Fruit fly (Drosophila melanogaster) whole organism, embryonic: ENCODE measurements around the gene Seipin.
A peak's percentile ranks its signal among the peaks of the same experiment; 100 is the strongest.

ENCODE experiments used
- Adf1 ChIP-seq: fragments of 200-800 bp; sonication (Bioruptor generic); IDR thresholded peaks from 2 replicates; pipeline ENCODE4 v1.3.6; 2022; ENCODE audit warnings: missing biosample characterization, missing genetic modification characterization
- Bgb ChIP-seq: fragments of 200-800 bp; sonication (Bioruptor generic); IDR thresholded peaks from 2 replicates; pipeline ENCODE4 v1.3.6; 2022; ENCODE audit warnings: missing biosample characterization, missing genetic modification characterization; ENCODE audit not compliant: partially characterized antibody
- CG10431 ChIP-seq: fragments of 200-800 bp; sonication (Bioruptor generic); optimal IDR thresholded peaks from 3 replicates; lab custom pipeline; 2018; ENCODE audit warnings: missing biosample characterization, mild to moderate bottlenecking, missing genetic modification characterization
- CG10654 ChIP-seq: fragments of 200-800 bp; sonication (Bioruptor generic); optimal IDR thresholded peaks from 2 replicates; lab custom pipeline; 2016; ENCODE audit warnings: missing biosample characterization, missing genetic modification characterization
- CG11093 ChIP-seq: fragments of 200-800 bp; sonication (Bioruptor generic); IDR thresholded peaks from 3 replicates; pipeline ENCODE4 v1.3.6; 2022; ENCODE audit warnings: missing biosample characterization, missing genetic modification characterization
- CG11504 ChIP-seq: fragments of 200-800 bp; sonication (Bioruptor generic); optimal IDR thresholded peaks from 3 replicates; lab custom pipeline; 2019; ENCODE audit warnings: missing biosample characterization, mild to moderate bottlenecking, missing genetic modification characterization, moderate library complexity
- CG12219 ChIP-seq: fragments of 200-800 bp; sonication (Bioruptor generic); optimal IDR thresholded peaks from 3 replicates; lab custom pipeline; 2018; ENCODE audit warnings: missing biosample characterization, mild to moderate bottlenecking, missing genetic modification characterization
- CG13296 ChIP-seq: fragments of 200-800 bp; sonication (Bioruptor generic); optimal IDR thresholded peaks from 3 replicates; lab custom pipeline; 2018; ENCODE audit warnings: missing biosample characterization, mild to moderate bottlenecking, missing genetic modification characterization
- CG16863 ChIP-seq: fragments of 200-800 bp; sonication (Bioruptor generic); optimal IDR thresholded peaks from 3 replicates; lab custom pipeline; 2016; ENCODE audit warnings: missing biosample characterization, missing genetic modification characterization
- CG2116 ChIP-seq: fragments of 200-800 bp; sonication (Bioruptor generic); optimal IDR thresholded peaks from 3 replicates; lab custom pipeline; 2018; ENCODE audit warnings: missing biosample characterization, mild to moderate bottlenecking, missing genetic modification characterization
- CG2120 ChIP-seq: fragments of 200-800 bp; sonication (Bioruptor generic); optimal IDR thresholded peaks from 3 replicates; lab custom pipeline; 2016; ENCODE audit warnings: missing biosample characterization, missing genetic modification characterization
- CG3995 ChIP-seq: fragments of 200-800 bp; sonication (Bioruptor generic); optimal IDR thresholded peaks from 3 replicates; lab custom pipeline; 2016; ENCODE audit warnings: missing biosample characterization, missing genetic modification characterization
- CG6791 ChIP-seq: fragments of 200-800 bp; sonication (Bioruptor generic); IDR thresholded peaks from 3 replicates; pipeline ENCODE4 v1.3.6; 2022; ENCODE audit warnings: missing biosample characterization, missing genetic modification characterization; ENCODE audit not compliant: partially characterized antibody
- CG7839 ChIP-seq: fragments of 200-800 bp; sonication (Bioruptor generic); optimal IDR thresholded peaks from 3 replicates; lab custom pipeline; 2018; ENCODE audit warnings: missing biosample characterization, mild to moderate bottlenecking, missing genetic modification characterization, moderate library complexity
- CG8089 ChIP-seq: fragments of 200-800 bp; sonication (Bioruptor generic); optimal IDR thresholded peaks from 3 replicates; lab custom pipeline; 2016; ENCODE audit warnings: missing biosample characterization, missing genetic modification characterization
- CG8765 ChIP-seq: fragments of 200-800 bp; sonication (Bioruptor generic); IDR thresholded peaks from 2 replicates; pipeline ENCODE4 v1.3.6; 2022; ENCODE audit warnings: missing biosample characterization, missing genetic modification characterization
- CG8944 ChIP-seq: fragments of 200-800 bp; sonication (Bioruptor generic); optimal IDR thresholded peaks from 3 replicates; lab custom pipeline; 2016; ENCODE audit warnings: missing biosample characterization, missing genetic modification characterization
- Dip3 ChIP-seq: fragments of 200-800 bp; sonication (Bioruptor generic); optimal IDR thresholded peaks from 3 replicates; lab custom pipeline; 2016; ENCODE audit warnings: missing biosample characterization, missing genetic modification characterization
- Doc3 ChIP-seq: fragments of 200-800 bp; sonication (Bioruptor generic); IDR thresholded peaks from 3 replicates; pipeline ENCODE4 v1.3.6; 2022; ENCODE audit warnings: missing biosample characterization, missing genetic modification characterization; ENCODE audit not compliant: partially characterized antibody
- E2f2 ChIP-seq: fragments of 200-800 bp; sonication (Bioruptor generic); IDR thresholded peaks from 2 replicates; pipeline ENCODE4 v1.3.6; 2022; ENCODE audit warnings: missing biosample characterization, missing genetic modification characterization
- Fer3 ChIP-seq: fragments of 200-800 bp; sonication (Bioruptor generic); optimal IDR thresholded peaks from 2 replicates; lab custom pipeline; 2018; ENCODE audit warnings: missing biosample characterization, mild to moderate bottlenecking, missing genetic modification characterization, moderate library complexity
- HmgD ChIP-seq: fragments of 200-800 bp; sonication (Bioruptor generic); optimal IDR thresholded peaks from 3 replicates; lab custom pipeline; 2016; ENCODE audit warnings: missing biosample characterization, missing genetic modification characterization
- Hr78 ChIP-seq, 2 experiments: fragments of 200-800 bp in 1 of 2; fragments of >200 bp in 1 of 2; sonication (Bioruptor generic) in 1 of 2; optimal IDR thresholded peaks; 2 replicates each; lab custom pipeline; 2017 to 2019; ENCODE audit warnings: missing biosample characterization in 2 of 2, missing genetic modification characterization in 2 of 2, mild to moderate bottlenecking in 1 of 2, moderate library complexity in 1 of 2
- Med ChIP-seq: fragments of 200-800 bp; sonication (Bioruptor generic); peaks from one replicate; lab custom pipeline; 2016; ENCODE audit warnings: missing biosample characterization, missing genetic modification characterization, mild to moderate bottlenecking, inconsistent platforms, moderate library complexity
- Mrtf ChIP-seq: fragments of 200-800 bp; sonication (Bioruptor generic); IDR thresholded peaks from 3 replicates; pipeline ENCODE4 v1.3.6; 2022; ENCODE audit warnings: missing biosample characterization, missing genetic modification characterization
- Myb ChIP-seq: fragments of 200-800 bp; sonication (Bioruptor generic); optimal IDR thresholded peaks from 2 replicates; lab custom pipeline; 2016; ENCODE audit warnings: missing biosample characterization, missing genetic modification characterization
- NfI ChIP-seq: fragments of 200-800 bp; sonication (Bioruptor generic); optimal IDR thresholded peaks from 3 replicates; lab custom pipeline; 2018; ENCODE audit warnings: missing biosample characterization, mild to moderate bottlenecking, missing genetic modification characterization, moderate library complexity
- Optix ChIP-seq: fragments of 200-800 bp; sonication (Bioruptor generic); IDR thresholded peaks from 3 replicates; pipeline ENCODE4 v1.3.6; 2022; ENCODE audit warnings: missing biosample characterization, missing genetic modification characterization
- Scr ChIP-seq: fragments of 200-800 bp; sonication (Bioruptor generic); IDR thresholded peaks from 2 replicates; pipeline ENCODE4 v1.3.6; 2022; ENCODE audit warnings: missing biosample characterization, missing genetic modification characterization; ENCODE audit not compliant: partially characterized antibody
- Side ChIP-seq: fragments of 200-800 bp; sonication (Bioruptor generic); optimal IDR thresholded peaks from 2 replicates; lab custom pipeline; 2016; ENCODE audit warnings: missing biosample characterization, missing genetic modification characterization
- Trl ChIP-seq, 3 experiments: fragments of >200 bp in 2 of 3; fragments of 200-800 bp in 1 of 3; sonication (Bioruptor generic) in 1 of 3; optimal IDR thresholded peaks; 2 replicates in 1 of 3; 3 replicates in 2 of 3; lab custom pipeline; 2016 to 2017; ENCODE audit warnings: missing biosample characterization in 1 of 3, missing genetic modification characterization in 1 of 3
- YL-1 ChIP-seq: fragments of 200-800 bp; sonication (Bioruptor generic); optimal IDR thresholded peaks from 3 replicates; lab custom pipeline; 2017; ENCODE audit warnings: missing biosample characterization, mild to moderate bottlenecking, missing genetic modification characterization
- cas ChIP-seq: fragments of 200-800 bp; sonication (Bioruptor generic); IDR thresholded peaks from 2 replicates; pipeline ENCODE4 v1.3.6; 2022; ENCODE audit warnings: missing biosample characterization, missing genetic modification characterization
- cg ChIP-seq: fragments of 200-800 bp; sonication (Bioruptor generic); optimal IDR thresholded peaks from 3 replicates; lab custom pipeline; 2019; ENCODE audit warnings: missing biosample characterization, mild to moderate bottlenecking, missing genetic modification characterization, moderate library complexity
- chinmo ChIP-seq: fragments of 200-800 bp; sonication (Bioruptor generic); IDR thresholded peaks from 4 replicates; pipeline ENCODE4 v1.3.6; 2022; ENCODE audit warnings: missing biosample characterization, missing genetic modification characterization; ENCODE audit not compliant: partially characterized antibody
- hb ChIP-seq: fragments of 200-800 bp; sonication (Bioruptor generic); IDR thresholded peaks from 3 replicates; pipeline ENCODE4 v1.3.6; 2022; ENCODE audit warnings: missing biosample characterization, missing genetic modification characterization; ENCODE audit not compliant: partially characterized antibody
- lmd ChIP-seq: fragments of 200-800 bp; sonication (Bioruptor generic); IDR thresholded peaks from 2 replicates; pipeline ENCODE4 v1.3.6; 2022; ENCODE audit warnings: missing biosample characterization, missing genetic modification characterization
- mirr ChIP-seq: fragments of 200-800 bp; sonication (Bioruptor generic); optimal IDR thresholded peaks from 3 replicates; lab custom pipeline; 2018; ENCODE audit warnings: missing biosample characterization, mild to moderate bottlenecking, missing genetic modification characterization
- nerfin-2 ChIP-seq: fragments of 200-800 bp; sonication (Bioruptor generic); IDR thresholded peaks from 2 replicates; pipeline ENCODE4 v1.3.6; 2022; ENCODE audit warnings: missing biosample characterization, missing genetic modification characterization; ENCODE audit not compliant: partially characterized antibody
- pb ChIP-seq: fragments of 200-800 bp; sonication (Bioruptor generic); optimal IDR thresholded peaks from 3 replicates; lab custom pipeline; 2016; ENCODE audit warnings: missing biosample characterization, missing genetic modification characterization
- phol ChIP-seq: fragments of 200-800 bp; sonication (Bioruptor generic); optimal IDR thresholded peaks from 3 replicates; lab custom pipeline; 2018; ENCODE audit warnings: missing biosample characterization, mild to moderate bottlenecking, missing genetic modification characterization, moderate library complexity
- pzg ChIP-seq: fragments of 200-800 bp; sonication (Bioruptor generic); optimal IDR thresholded peaks from 3 replicates; lab custom pipeline; 2018; ENCODE audit warnings: missing biosample characterization, mild to moderate bottlenecking, missing genetic modification characterization, moderate library complexity
- sim ChIP-seq: fragments of 200-800 bp; sonication (Bioruptor generic); IDR thresholded peaks from 2 replicates; pipeline ENCODE4 v1.3.6; 2022; ENCODE audit warnings: missing biosample characterization, missing genetic modification characterization
- slou ChIP-seq: fragments of 200-800 bp; sonication (Bioruptor generic); optimal IDR thresholded peaks from 3 replicates; lab custom pipeline; 2016; ENCODE audit warnings: missing biosample characterization, missing genetic modification characterization
- ssp ChIP-seq: fragments of 200-800 bp; sonication (Bioruptor generic); IDR thresholded peaks from 2 replicates; pipeline ENCODE4 v1.3.6; 2022; ENCODE audit warnings: missing biosample characterization, missing genetic modification characterization
- trem ChIP-seq: fragments of 200-800 bp; optimal IDR thresholded peaks from 3 replicates; lab custom pipeline; 2019; ENCODE audit warnings: missing biosample characterization, mild to moderate bottlenecking, missing genetic modification characterization, moderate library complexity
- zen ChIP-seq: fragments of 200-800 bp; sonication (Bioruptor generic); optimal IDR thresholded peaks from 3 replicates; lab custom pipeline; 2018; ENCODE audit warnings: missing biosample characterization, mild to moderate bottlenecking, missing genetic modification characterization, moderate library complexity
- zen2 ChIP-seq: fragments of 200-800 bp; sonication (Bioruptor generic); IDR thresholded peaks from 3 replicates; pipeline ENCODE4 v1.3.6; 2022; ENCODE audit warnings: missing biosample characterization, missing genetic modification characterization; ENCODE audit not compliant: partially characterized antibody
- zfh2 ChIP-seq: fragments of 200-800 bp; sonication (Bioruptor generic); optimal IDR thresholded peaks from 2 replicates; lab custom pipeline; 2016; ENCODE audit warnings: missing biosample characterization, missing genetic modification characterization

Seipin gene

dm6 chrX:2603851-2604505, 15.6 kb upstream of the Seipin start, which contains the start of the genes Klp3A and Zw10 (continued):
- TF ChIP-seq Hr78 (GFP tag; optimal IDR thresholded peaks at IDR 0.05; lab: Kevin White, UChicago) (no peak), phol (peak; percentile 85), Optix (GFP tag; lab: Robert Waterston, UW) (no peak), Scr (GFP tag; lab: Robert Waterston, UW) (peak; percentile 70), Fer3 (tag; lab: Kevin White, UChicago) (no peak), CG3995 (GFP tag; lab: Kevin White, UChicago) (no peak), Side (GFP tag; lab: Kevin White, UChicago) (no peak), zfh2 (peak; percentile 30), slou (GFP tag; lab: Kevin White, UChicago) (no peak), YL-1 (GFP tag; lab: Kevin White, UChicago) (no peak), NfI (peak; percentile 27), pzg (peak; percentile 35), CG11093 (GFP tag; lab: Robert Waterston, UW) (no peak), cas (GFP tag; lab: Robert Waterston, UW) (no peak), CG2120 (GFP tag; lab: Kevin White, UChicago) (peak; percentile 45), trem (peak; percentile 33), Med (peak; percentile 85), hb (GFP tag; lab: Robert Waterston, UW) (peak; percentile 70; the same call in 1 of the 3 replicates), cg (no peak), Myb (peak; percentile 78), Dip3 (no peak), CG7839 (tag; lab: Kevin White, UChicago) (no peak), mirr (GFP tag; lab: Kevin White, UChicago) (no peak), Adf1 (GFP tag; lab: Robert Waterston, UW) (no peak), sim (GFP tag; lab: Robert Waterston, UW) (no peak), HmgD (GFP tag; lab: Kevin White, UChicago) (no peak), nerfin-2 (GFP tag; lab: Robert Waterston, UW) (peak; percentile 72), CG8765 (GFP tag; lab: Robert Waterston, UW) (no peak), ssp (GFP tag; lab: Robert Waterston, UW) (no peak), CG8089 (GFP tag; lab: Kevin White, UChicago) (no peak), CG12219 (no peak), CG6791 (peak; percentile 61), zen2 (GFP tag; lab: Robert Waterston, UW) (peak; percentile 5; the same call in 1 of the 3 replicates), E2f2 (GFP tag; lab: Robert Waterston, UW) (peak; percentile 70), CG10431 (GFP tag; lab: Kevin White, UChicago) (no peak), Mrtf (GFP tag; lab: Robert Waterston, UW) (no peak), Bgb (peak; percentile 44; the same call in 1 of the 2 replicates), CG10654 (GFP tag; lab: Kevin White, UChicago) (no peak), zen (tag; lab: Kevin White, UChicago) (peak; percentile 2), CG8944 (GFP tag; lab: Kevin White, UChicago) (peak; percentile 2), Doc3 (GFP tag; lab: Robert Waterston, UW) (0 out of 3 replicates have a peak, but pooled peaks have one; percentile 45), chinmo (no peak), CG2116 (GFP tag; lab: Kevin White, UChicago) (peak; percentile 82), pb (GFP tag; lab: Kevin White, UChicago) (no peak), CG16863 (no peak), CG11504 (tag; lab: Kevin White, UChicago) (no peak), lmd (0 out of 2 replicates have a peak, but pooled peaks have one; percentile 7), Trl (optimal IDR thresholded peaks at IDR 0.05; lab: Kevin White, UChicago) (no peak), Trl (GFP tag; optimal IDR thresholded peaks at IDR 0.05; lab: Kevin White, UChicago) (no peak), CG13296 (GFP tag; lab: Kevin White, UChicago) (no peak)
